Fruit fly (Drosophila melanogaster) whole organism, embryonic: ENCODE measurements around the gene CG31948.

Source experiments
- Ada2b ChIP-seq: fragments of 200-800 bp; sonication (Bioruptor generic); IDR thresholded peaks from 2 replicates; pipeline ENCODE4 v1.3.6; 2022; ENCODE audit warnings: missing biosample characterization, missing genetic modification characterization
- Atf3 ChIP-seq: fragments of 200-800 bp; sonication (Bioruptor generic); optimal IDR thresholded peaks from 3 replicates; lab custom pipeline; 2016; ENCODE audit warnings: missing biosample characterization, missing genetic modification characterization
- CG10274 ChIP-seq: fragments of 200-800 bp; sonication (Bioruptor generic); optimal IDR thresholded peaks from 3 replicates; lab custom pipeline; 2017; ENCODE audit warnings: missing biosample characterization, mild to moderate bottlenecking, missing genetic modification characterization
- CG13296 ChIP-seq: fragments of 200-800 bp; sonication (Bioruptor generic); optimal IDR thresholded peaks from 3 replicates; lab custom pipeline; 2018; ENCODE audit warnings: missing biosample characterization, mild to moderate bottlenecking, missing genetic modification characterization
- CG13624 ChIP-seq: fragments of 200-800 bp; sonication (Bioruptor generic); optimal IDR thresholded peaks from 2 replicates; lab custom pipeline; 2016; ENCODE audit warnings: missing biosample characterization, missing genetic modification characterization
- CG14441 ChIP-seq: fragments of 200-800 bp; sonication (Bioruptor generic); IDR thresholded peaks from 2 replicates; pipeline ENCODE4 v1.3.6; 2022; ENCODE audit warnings: missing biosample characterization, missing genetic modification characterization
- CG15011 ChIP-seq: fragments of 200-800 bp; sonication (Bioruptor generic); optimal IDR thresholded peaks from 3 replicates; lab custom pipeline; 2018; ENCODE audit warnings: missing biosample characterization, mild to moderate bottlenecking, missing genetic modification characterization
- CG15073 ChIP-seq: fragments of 200-800 bp; sonication (Bioruptor generic); optimal IDR thresholded peaks from 2 replicates; lab custom pipeline; 2016; ENCODE audit warnings: missing biosample characterization, missing genetic modification characterization
- CG15269 ChIP-seq: fragments of 200-800 bp; sonication (Bioruptor generic); optimal IDR thresholded peaks from 2 replicates; lab custom pipeline; 2018; ENCODE audit warnings: missing biosample characterization, mild to moderate bottlenecking, missing genetic modification characterization, moderate library complexity
- CG15601 ChIP-seq: fragments of 200-800 bp; sonication (Bioruptor generic); optimal IDR thresholded peaks from 3 replicates; lab custom pipeline; 2019; ENCODE audit warnings: missing biosample characterization, mild to moderate bottlenecking, missing genetic modification characterization, moderate library complexity
- CG18262 ChIP-seq: fragments of 200-800 bp; optimal IDR thresholded peaks from 3 replicates; lab custom pipeline; 2019; ENCODE audit warnings: missing biosample characterization, mild to moderate bottlenecking, missing genetic modification characterization, moderate library complexity
- CG2129 ChIP-seq: fragments of 200-800 bp; sonication (Bioruptor generic); IDR thresholded peaks from 2 replicates; pipeline ENCODE4 v1.3.6; 2022; ENCODE audit warnings: missing biosample characterization, missing genetic modification characterization; ENCODE audit not compliant: partially characterized antibody
- CG2202 ChIP-seq: fragments of 200-800 bp; sonication (Bioruptor generic); optimal IDR thresholded peaks from 2 replicates; lab custom pipeline; 2018; ENCODE audit warnings: missing biosample characterization, mild to moderate bottlenecking, missing genetic modification characterization
- CG4360 ChIP-seq: fragments of 200-800 bp; sonication (Bioruptor generic); IDR thresholded peaks from 2 replicates; pipeline ENCODE4 v1.3.6; 2022; ENCODE audit warnings: missing biosample characterization, missing genetic modification characterization
- CG4820 ChIP-seq: fragments of 200-800 bp; sonication (Bioruptor generic); optimal IDR thresholded peaks from 3 replicates; lab custom pipeline; 2016; ENCODE audit warnings: missing biosample characterization, missing genetic modification characterization
- CG6813 ChIP-seq: fragments of 200-800 bp; sonication (Bioruptor generic); optimal IDR thresholded peaks from 2 replicates; lab custom pipeline; 2017; ENCODE audit warnings: missing biosample characterization, missing genetic modification characterization, mild to moderate bottlenecking, moderate library complexity, missing genetic modification reagents
- CG7839 ChIP-seq: fragments of 200-800 bp; sonication (Bioruptor generic); optimal IDR thresholded peaks from 3 replicates; lab custom pipeline; 2018; ENCODE audit warnings: missing biosample characterization, mild to moderate bottlenecking, missing genetic modification characterization, moderate library complexity
- CG9215 ChIP-seq: fragments of 200-800 bp; sonication (Bioruptor generic); IDR thresholded peaks from 2 replicates; pipeline ENCODE4 v1.3.6; 2022; ENCODE audit warnings: missing biosample characterization, missing genetic modification characterization
- CG9932 ChIP-seq: fragments of 200-800 bp; sonication (Bioruptor generic); IDR thresholded peaks from 2 replicates; pipeline ENCODE4 v1.3.6; 2022; ENCODE audit warnings: missing biosample characterization, missing genetic modification characterization
- D ChIP-seq, 2 experiments: fragments of 200-800 bp in 1 of 2; fragments of >200 bp in 1 of 2; sonication (Bioruptor generic) in 1 of 2; optimal IDR thresholded peaks; 2 replicates in 1 of 2; 3 replicates in 1 of 2; lab custom pipeline; 2017; ENCODE audit warnings: mild to moderate bottlenecking in 1 of 2, missing biosample characterization in 1 of 2, missing genetic modification characterization in 1 of 2, missing genetic modification reagents in 1 of 2
- Eip74EF ChIP-seq, 2 experiments: fragments of 200-800 bp in 1 of 2; fragments of >200 bp in 1 of 2; sonication (Bioruptor generic) in 1 of 2; optimal IDR thresholded peaks; 2 replicates each; lab custom pipeline; 2017 to 2019; ENCODE audit warnings: missing biosample characterization in 2 of 2, missing genetic modification characterization in 2 of 2, mild to moderate bottlenecking in 1 of 2, moderate library complexity in 1 of 2
- HmgZ ChIP-seq: fragments of 200-800 bp; sonication (Bioruptor generic); optimal IDR thresholded peaks from 2 replicates; lab custom pipeline; 2018; ENCODE audit warnings: missing biosample characterization, mild to moderate bottlenecking, missing genetic modification characterization
- Max ChIP-seq: fragments of 200-800 bp; sonication (Bioruptor generic); optimal IDR thresholded peaks from 2 replicates; lab custom pipeline; 2016; ENCODE audit warnings: missing biosample characterization, mild to moderate bottlenecking, missing genetic modification characterization
- Med ChIP-seq: fragments of 200-800 bp; sonication (Bioruptor generic); peaks from one replicate; lab custom pipeline; 2016; ENCODE audit warnings: missing biosample characterization, missing genetic modification characterization, mild to moderate bottlenecking, inconsistent platforms, moderate library complexity
- Meics ChIP-seq: fragments of 200-800 bp; sonication (Bioruptor generic); optimal IDR thresholded peaks from 2 replicates; lab custom pipeline; 2017; ENCODE audit warnings: missing biosample characterization, mild to moderate bottlenecking, missing genetic modification characterization
- Opbp ChIP-seq: fragments of 200-800 bp; sonication (Bioruptor generic); IDR thresholded peaks from 3 replicates; pipeline ENCODE4 v1.3.6; 2022; ENCODE audit warnings: missing biosample characterization, missing genetic modification characterization; ENCODE audit not compliant: partially characterized antibody
- Side ChIP-seq: fragments of 200-800 bp; sonication (Bioruptor generic); optimal IDR thresholded peaks from 2 replicates; lab custom pipeline; 2016; ENCODE audit warnings: missing biosample characterization, missing genetic modification characterization
- Stat92E ChIP-seq, 3 experiments: fragments of >200 bp in 2 of 3; fragments of 200-800 bp in 1 of 3; sonication (Bioruptor generic) in 1 of 3; optimal IDR thresholded peaks; 2 replicates each; lab custom pipeline; 2017 to 2019; ENCODE audit warnings: missing biosample characterization in 3 of 3, missing genetic modification characterization in 3 of 3, mild to moderate bottlenecking in 1 of 3, moderate library complexity in 1 of 3
- Trl ChIP-seq, 3 experiments: fragments of >200 bp in 2 of 3; fragments of 200-800 bp in 1 of 3; sonication (Bioruptor generic) in 1 of 3; optimal IDR thresholded peaks; 2 replicates in 1 of 3; 3 replicates in 2 of 3; lab custom pipeline; 2016 to 2017; ENCODE audit warnings: missing biosample characterization in 1 of 3, missing genetic modification characterization in 1 of 3
- Xbp1 ChIP-seq: fragments of 200-800 bp; sonication (Bioruptor generic); optimal IDR thresholded peaks from 3 replicates; lab custom pipeline; 2016; ENCODE audit warnings: missing biosample characterization, mild to moderate bottlenecking, missing genetic modification characterization
- bab2 ChIP-seq: fragments of 200-800 bp; sonication (Bioruptor generic); optimal IDR thresholded peaks from 2 replicates; lab custom pipeline; 2016; ENCODE audit warnings: missing biosample characterization, missing genetic modification characterization
- bcd ChIP-seq: fragments of 200-800 bp; sonication (Bioruptor generic); optimal IDR thresholded peaks from 2 replicates; lab custom pipeline; 2017; ENCODE audit warnings: missing biosample characterization, mild to moderate bottlenecking, missing genetic modification characterization
- corto ChIP-seq: fragments of 200-800 bp; sonication (Bioruptor generic); optimal IDR thresholded peaks from 2 replicates; lab custom pipeline; 2016; ENCODE audit warnings: missing biosample characterization, mild to moderate bottlenecking, missing genetic modification characterization, moderate library complexity
- crc ChIP-seq: fragments of 200-800 bp; sonication (Bioruptor generic); optimal IDR thresholded peaks from 2 replicates; lab custom pipeline; 2016; ENCODE audit warnings: missing biosample characterization, missing genetic modification characterization
- dati ChIP-seq: fragments of 200-800 bp; sonication (Bioruptor generic); IDR thresholded peaks from 2 replicates; pipeline ENCODE4 v1.3.6; 2022; ENCODE audit warnings: missing biosample characterization, missing genetic modification characterization
- esg ChIP-seq: fragments of 200-800 bp; sonication (Bioruptor generic); conservative IDR thresholded peaks from 2 replicates; pipeline ENCODE4 v1.3.6; 2022; ENCODE audit warnings: missing biosample characterization, missing genetic modification characterization
- grau ChIP-seq: fragments of 200-800 bp; optimal IDR thresholded peaks from 3 replicates; lab custom pipeline; 2019; ENCODE audit warnings: missing biosample characterization, mild to moderate bottlenecking, missing genetic modification characterization, moderate library complexity
- gsb-n ChIP-seq: fragments of 200-800 bp; sonication (Bioruptor generic); optimal IDR thresholded peaks from 3 replicates; lab custom pipeline; 2018; ENCODE audit warnings: missing biosample characterization, mild to moderate bottlenecking, missing genetic modification characterization
- hth ChIP-seq: fragments of >200 bp; optimal IDR thresholded peaks from 2 replicates; lab custom pipeline; 2017; ENCODE audit warnings: inconsistent platforms
- kay ChIP-seq: fragments of 200-800 bp; sonication (Bioruptor generic); optimal IDR thresholded peaks from 2 replicates; lab custom pipeline; 2016; ENCODE audit warnings: missing biosample characterization, missing genetic modification characterization
- klu ChIP-seq: fragments of 200-800 bp; sonication (Bioruptor generic); IDR thresholded peaks from 2 replicates; pipeline ENCODE4 v1.3.6; 2022; ENCODE audit warnings: missing biosample characterization, missing genetic modification characterization
- oc ChIP-seq: fragments of 200-800 bp; sonication (Bioruptor generic); optimal IDR thresholded peaks from 2 replicates; lab custom pipeline; 2018; ENCODE audit warnings: missing biosample characterization, mild to moderate bottlenecking, missing genetic modification characterization, moderate library complexity
- pb ChIP-seq: fragments of 200-800 bp; sonication (Bioruptor generic); optimal IDR thresholded peaks from 3 replicates; lab custom pipeline; 2016; ENCODE audit warnings: missing biosample characterization, missing genetic modification characterization
- run ChIP-seq: fragments of 200-800 bp; sonication (Bioruptor generic); optimal IDR thresholded peaks from 3 replicates; lab custom pipeline; 2018; ENCODE audit warnings: missing biosample characterization, mild to moderate bottlenecking, missing genetic modification characterization
- seq ChIP-seq: fragments of 200-800 bp; sonication (Bioruptor generic); IDR thresholded peaks from 2 replicates; pipeline ENCODE4 v1.3.6; 2022; ENCODE audit warnings: missing biosample characterization, missing genetic modification characterization
- sob ChIP-seq: fragments of 200-800 bp; sonication (Bioruptor generic); IDR thresholded peaks from 2 replicates; pipeline ENCODE4 v1.3.6; 2022; ENCODE audit warnings: missing biosample characterization, missing genetic modification characterization
- tgo ChIP-seq: fragments of 200-800 bp; sonication (Bioruptor generic); IDR thresholded peaks from 3 replicates; pipeline ENCODE4 v1.3.6; 2022; ENCODE audit warnings: missing biosample characterization, missing genetic modification characterization
- zf30C ChIP-seq: fragments of 200-800 bp; sonication (Bioruptor generic); optimal IDR thresholded peaks from 3 replicates; lab custom pipeline; 2018; ENCODE audit warnings: missing biosample characterization, mild to moderate bottlenecking, missing genetic modification characterization

Gene CG31948

DNA sequence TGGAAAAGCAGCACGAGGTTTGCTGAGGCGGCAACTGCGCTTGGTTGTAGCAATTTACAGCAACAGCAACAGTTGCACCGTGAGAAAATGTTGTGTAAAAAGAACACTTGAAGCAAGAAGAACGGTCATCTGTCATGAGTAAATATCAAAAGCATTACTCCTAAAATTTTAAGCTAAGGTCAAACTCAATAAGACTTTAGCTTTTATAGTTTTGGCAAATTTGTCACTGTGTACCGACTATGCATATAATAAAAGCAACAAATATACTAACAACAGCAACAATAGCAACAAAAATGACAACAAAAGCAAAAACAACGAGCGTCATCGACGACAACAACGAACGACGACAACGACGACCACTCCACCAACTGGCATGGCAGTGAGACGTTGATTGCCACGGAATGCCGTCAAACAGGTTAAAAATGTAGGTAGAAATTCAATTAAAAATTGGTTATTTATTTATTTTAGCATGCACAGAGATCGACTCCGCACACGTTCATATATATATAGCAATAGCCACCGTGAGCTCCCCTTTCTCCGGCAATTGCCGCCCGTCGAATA, 17.1 kb upstream of the CG31948 start (continued):
- TF ChIP-seq run (tag; lab: Kevin White, UChicago), result peak; percentile 63
- peak in 1 of 2 experiments; percentile 83 for TF ChIP-seq Eip74EF (GFP tag; optimal IDR thresholded peaks at IDR 0.05; lab: Kevin White, UChicago)
- peak; percentile 90 for TF ChIP-seq CG15269 (tag; lab: Kevin White, UChicago)
- peak; percentile 92 for TF ChIP-seq Xbp1
- peak; percentile 80 for TF ChIP-seq CG13624 (GFP tag; lab: Kevin White, UChicago)
- TF ChIP-seq Trl (optimal IDR thresholded peaks at IDR 0.05; lab: Kevin White, UChicago), result no peak
- peak; percentile 87 for TF ChIP-seq Trl (GFP tag; optimal IDR thresholded peaks at IDR 0.05; lab: Kevin White, UChicago)
- TF ChIP-seq CG4360 (GFP tag; lab: Robert Waterston, UW), result peak; percentile 47; the same call in 1 of the 2 replicates
- peak; percentile 75 for TF ChIP-seq dati (GFP tag; lab: Robert Waterston, UW)
- no peak for TF ChIP-seq hth
- no peak for TF ChIP-seq Stat92E (GFP tag; optimal IDR thresholded peaks at IDR 0.05; lab: Kevin White, UChicago)
- TF ChIP-seq CG2202 (tag; lab: Kevin White, UChicago), result peak; percentile 58
- peak; percentile 55 for TF ChIP-seq HmgZ (tag; lab: Kevin White, UChicago)
- peak; percentile 85 for TF ChIP-seq pb (GFP tag; lab: Kevin White, UChicago)
- peak; percentile 59 for TF ChIP-seq CG13296 (GFP tag; lab: Kevin White, UChicago)
- TF ChIP-seq sob (GFP tag; lab: Robert Waterston, UW), result peak; percentile 82
- peak; percentile 42; the same call in 1 of the 2 replicates for TF ChIP-seq klu (GFP tag; lab: Robert Waterston, UW)
- peak; percentile 44 for TF ChIP-seq Meics
- TF ChIP-seq bab2, result peak; percentile 75
- peak; percentile 72 for TF ChIP-seq crc (GFP tag; lab: Kevin White, UChicago)
- peak; percentile 89 for TF ChIP-seq tgo (GFP tag; lab: Robert Waterston, UW)
- no peak for TF ChIP-seq D (optimal IDR thresholded peaks at IDR 0.05; lab: Kevin White, UChicago)
- TF ChIP-seq D (GFP tag; optimal IDR thresholded peaks at IDR 0.05; lab: Kevin White, UChicago), result peak; percentile 73
- TF ChIP-seq zf30C (GFP tag; lab: Kevin White, UChicago), result no peak
- no peak for TF ChIP-seq CG15073 (GFP tag; lab: Kevin White, UChicago)
- no peak for TF ChIP-seq corto (GFP tag; lab: Kevin White, UChicago)
- peak; percentile 61 for TF ChIP-seq Max (GFP tag; lab: Kevin White, UChicago)
- TF ChIP-seq CG14441 (GFP tag; lab: Robert Waterston, UW), result peak; percentile 87
- peak; percentile 87 for TF ChIP-seq seq (GFP tag; lab: Robert Waterston, UW)
- peak; percentile 87 for TF ChIP-seq esg (GFP tag; lab: Robert Waterston, UW)
- peak; percentile 74 for TF ChIP-seq bcd (GFP tag; lab: Kevin White, UChicago)
- TF ChIP-seq CG15601, result peak; percentile 84
- TF ChIP-seq Atf3 (GFP tag; lab: Kevin White, UChicago), result peak; percentile 78
- TF ChIP-seq Med, result peak; percentile 97
- TF ChIP-seq CG4820 (GFP tag; lab: Kevin White, UChicago), result peak; percentile 84
- peak; percentile 86 for TF ChIP-seq CG7839 (tag; lab: Kevin White, UChicago)
- TF ChIP-seq CG6813 (GFP tag; lab: Kevin White, UChicago), result peak; percentile 49
- no peak for TF ChIP-seq Opbp (GFP tag; lab: Robert Waterston, UW)
- peak; percentile 79 for TF ChIP-seq Side (GFP tag; lab: Kevin White, UChicago)
- peak; percentile 45 for TF ChIP-seq CG10274
- TF ChIP-seq grau (tag; lab: Kevin White, UChicago), result peak; percentile 82
- peak; percentile 88 for TF ChIP-seq Ada2b (GFP tag; lab: Robert Waterston, UW)
- peak; percentile 67 for TF ChIP-seq kay
- TF ChIP-seq CG9932 (GFP tag; lab: Robert Waterston, UW), result peak; percentile 48; the same call in 1 of the 2 replicates
- TF ChIP-seq CG9215, result peak; percentile 44; the same call in 1 of the 2 replicates
- TF ChIP-seq CG15011 (GFP tag; lab: Kevin White, UChicago), result peak; percentile 46
- peak; percentile 79 for TF ChIP-seq CG18262 (tag; lab: Kevin White, UChicago)
- no peak for TF ChIP-seq CG2129
- TF ChIP-seq gsb-n (tag; lab: Kevin White, UChicago), result peak; percentile 69
- peak; percentile 83 for TF ChIP-seq oc (tag; lab: Kevin White, UChicago)
